Worm (Caenorhabditis elegans) whole organism, L3 larva: ENCODE results near the gene T04B2.8.

ENCODE experiments used
- ZK546.5 ChIP-seq: sonication (generic microtip); optimal IDR thresholded peaks from 2 replicates; lab custom pipeline; 2017; ENCODE audit warnings: missing biosample characterization, missing genetic modification characterization
- ceh-82 ChIP-seq: fragments of 150-350 bp; optimal IDR thresholded peaks from 2 replicates; lab custom pipeline; 2014; ENCODE audit warnings: missing biosample characterization, missing genetic modification characterization
- ceh-9 ChIP-seq: sonication (generic microtip); optimal IDR thresholded peaks from 2 replicates; lab custom pipeline; 2018; ENCODE audit warnings: missing biosample characterization, missing genetic modification characterization
- elt-3 ChIP-seq, 3 experiments: fragments of 150-350 bp in 1 of 3; sonication (generic microtip) in 2 of 3; optimal IDR thresholded peaks; 2 replicates in 2 of 3; 4 replicates in 1 of 3; lab custom pipeline; 2014 to 2017; ENCODE audit warnings: missing biosample characterization in 3 of 3, missing genetic modification characterization in 3 of 3
- lin-39 ChIP-seq: fragments of 150-350 bp; optimal IDR thresholded peaks from 2 replicates; lab custom pipeline; 2018; ENCODE audit warnings: missing biosample characterization, missing genetic modification reagents, missing genetic modification characterization
- nhr-11 ChIP-seq: fragments of 150-350 bp; optimal IDR thresholded peaks from 2 replicates; lab custom pipeline; 2014; ENCODE audit warnings: missing biosample characterization, missing genetic modification characterization
- nhr-25 ChIP-seq: sonication (generic microtip); optimal IDR thresholded peaks from 2 replicates; lab custom pipeline; 2017; ENCODE audit warnings: missing biosample characterization, missing genetic modification characterization
- pha-4 ChIP-seq: fragments of 150-350 bp; optimal IDR thresholded peaks from 2 replicates; lab custom pipeline; 2014; ENCODE audit warnings: missing biosample characterization, missing genetic modification reagents, missing genetic modification characterization
- pqm-1 ChIP-seq: fragments of 150-350 bp; optimal IDR thresholded peaks from 2 replicates; lab custom pipeline; 2017; ENCODE audit warnings: missing biosample characterization, missing genetic modification characterization, inconsistent platforms
- unc-39 ChIP-seq: sonication (generic microtip); optimal IDR thresholded peaks from 4 replicates; lab custom pipeline; 2017; ENCODE audit warnings: missing biosample characterization, missing genetic modification characterization
- unc-62 ChIP-seq: fragments of 150-350 bp; sonication (generic microtip); optimal IDR thresholded peaks from 4 replicates; lab custom pipeline; 2014; ENCODE audit warnings: missing biosample characterization, missing genetic modification reagents, missing genetic modification characterization
- zag-1 ChIP-seq: fragments of 150-350 bp; optimal IDR thresholded peaks from 2 replicates; lab custom pipeline; 2014; ENCODE audit warnings: missing biosample characterization, missing genetic modification characterization

- TF ChIP-seq pqm-1: no peak
- no peak for TF ChIP-seq ceh-9 (tag; lab: Kevin White, UChicago)
- TF ChIP-seq nhr-25 (tag; lab: Kevin White, UChicago): no peak
- no peak for TF ChIP-seq unc-39 (tag; lab: Kevin White, UChicago)
- no peak for TF ChIP-seq ceh-82 (tag; lab: Kevin White, UChicago)
- no peak for TF ChIP-seq ZK546.5 (tag; lab: Kevin White, UChicago)
- no peak for TF ChIP-seq zag-1 (tag; lab: Kevin White, UChicago)
- no peak for TF ChIP-seq unc-62 (GFP tag; lab: Kevin White, UChicago)
- no peak for TF ChIP-seq pha-4 (tag; lab: Kevin White, UChicago)
- TF ChIP-seq lin-39 (tag; lab: Kevin White, UChicago): no peak
- TF ChIP-seq elt-3 (tag; optimal IDR thresholded peaks at IDR 0.05; lab: Kevin White, UChicago): no peak
- TF ChIP-seq nhr-11 (tag; lab: Kevin White, UChicago): no peak
Observed at ce11 chrIV:10042881-10043280, 8.1 kb downstream of the T04B2.8 start, which contains the start of gene frk-1.
